Worm (Caenorhabditis elegans) whole organism, L4 larva: ENCODE data around the gene sup-26.
A peak's percentile ranks its signal among the peaks of the same experiment; 100 is the strongest.

ENCODE experiments used
- F10B5.3 ChIP-seq: sonication (generic microtip); optimal IDR thresholded peaks from 2 replicates; lab custom pipeline; 2016; ENCODE audit warnings: mild to moderate bottlenecking, missing genetic modification characterization, missing compliant biosample characterization
- F37D6.2 ChIP-seq: sonication (generic microtip); optimal IDR thresholded peaks from 2 replicates; lab custom pipeline; 2016; ENCODE audit warnings: mild to moderate bottlenecking, missing genetic modification characterization, missing compliant biosample characterization
- F44E2.7 ChIP-seq: fragments of 200-800 bp; sonication (Bioruptor generic); IDR thresholded peaks from 2 replicates; pipeline ENCODE4 v2.1.2; 2022; ENCODE audit warnings: missing genetic modification characterization, missing compliant biosample characterization
- F49E8.2 ChIP-seq: sonication (generic microtip); optimal IDR thresholded peaks from 2 replicates; lab custom pipeline; 2016; ENCODE audit warnings: missing compliant biosample characterization, mild to moderate bottlenecking, missing genetic modification characterization, borderline replicate concordance
- T20F7.1 ChIP-seq: fragments of 200-800 bp; sonication (Bioruptor generic); optimal IDR thresholded peaks from 2 replicates; lab custom pipeline; 2018; ENCODE audit warnings: mild to moderate bottlenecking, missing genetic modification characterization, missing compliant biosample characterization
- Y105C5A.15 ChIP-seq: fragments of 200-800 bp; sonication (Bioruptor generic); IDR thresholded peaks from 2 replicates; pipeline ENCODE4 v1.3.6; 2022; ENCODE audit warnings: missing genetic modification characterization, missing compliant biosample characterization
- Y48G9A.11 ChIP-seq: fragments of 200-800 bp; sonication (Bioruptor generic); IDR thresholded peaks from 2 replicates; pipeline ENCODE4 v1.3.6; 2022; ENCODE audit warnings: missing genetic modification reagents, missing genetic modification characterization, missing compliant biosample characterization
- Y75B8A.6 ChIP-seq: fragments of 200-800 bp; sonication (Bioruptor generic); IDR thresholded peaks from 2 replicates; pipeline ENCODE4 v1.3.6; 2022; ENCODE audit warnings: missing genetic modification reagents, missing genetic modification characterization, missing compliant biosample characterization
- ZK337.2 ChIP-seq: fragments of 200-800 bp; sonication (Bioruptor generic); IDR thresholded peaks from 2 replicates; pipeline ENCODE4 v1.3.6; 2022; ENCODE audit warnings: missing genetic modification reagents, missing genetic modification characterization, missing compliant biosample characterization
- aha-1 ChIP-seq: fragments of 150-350 bp; peaks from one replicate; lab custom pipeline; 2014; ENCODE audit warnings: missing biosample characterization, missing genetic modification characterization
- aly-2 ChIP-seq: sonication (generic microtip); optimal IDR thresholded peaks from 2 replicates; lab custom pipeline; 2018; ENCODE audit warnings: missing biosample characterization, missing genetic modification characterization
- ama-1 ChIP-seq: fragments of 150-350 bp; optimal IDR thresholded peaks from 2 replicates; lab custom pipeline; 2014; ENCODE audit warnings: inconsistent platforms, mixed read lengths
- arid-1 ChIP-seq: fragments of 200-800 bp; sonication (Bioruptor generic); conservative IDR thresholded peaks from 2 replicates; pipeline ENCODE4 v1.3.6; 2022; ENCODE audit warnings: missing genetic modification reagents, missing genetic modification characterization, missing compliant biosample characterization
- ceh-32 ChIP-seq: sonication (generic microtip); optimal IDR thresholded peaks from 2 replicates; lab custom pipeline; 2016; ENCODE audit warnings: mild to moderate bottlenecking, missing genetic modification characterization, missing compliant biosample characterization; ENCODE audit not compliant: poor library complexity
- ceh-44 ChIP-seq: fragments of 200-800 bp; sonication (Bioruptor generic); IDR thresholded peaks from 2 replicates; pipeline ENCODE4 v1.3.6; 2022; ENCODE audit warnings: missing genetic modification reagents, missing genetic modification characterization, missing compliant biosample characterization
- ceh-62 ChIP-seq: sonication (generic microtip); optimal IDR thresholded peaks from 2 replicates; lab custom pipeline; 2017; ENCODE audit warnings: missing biosample characterization, missing genetic modification characterization
- ctbp-1 ChIP-seq: fragments of 200-800 bp; sonication (Bioruptor generic); IDR thresholded peaks from 2 replicates; pipeline ENCODE4 v1.3.6; 2022; ENCODE audit warnings: missing genetic modification reagents, missing genetic modification characterization, missing compliant biosample characterization
- daf-16 ChIP-seq, 3 experiments: sonication (generic microtip); optimal IDR thresholded peaks; 2 replicates each; lab custom pipeline; 2016 to 2017; ENCODE audit warnings: missing genetic modification characterization in 3 of 3, missing genetic modification reagents in 3 of 3, mild to moderate bottlenecking in 2 of 3, missing compliant biosample characterization in 2 of 3, missing biosample characterization in 1 of 3, moderate library complexity in 1 of 3
- dmd-8 ChIP-seq: fragments of 200-800 bp; sonication (Bioruptor generic); IDR thresholded peaks from 2 replicates; pipeline ENCODE4 v1.3.6; 2022; ENCODE audit warnings: missing genetic modification characterization, missing compliant biosample characterization
- duxl-1 ChIP-seq: sonication (generic microtip); optimal IDR thresholded peaks from 2 replicates; lab custom pipeline; 2016; ENCODE audit warnings: mild to moderate bottlenecking, missing genetic modification characterization, moderate library complexity, missing compliant biosample characterization; ENCODE audit not compliant: poor library complexity
- egl-27 ChIP-seq: sonication (generic microtip); optimal IDR thresholded peaks from 3 replicates; lab custom pipeline; 2017; ENCODE audit warnings: missing biosample characterization, missing genetic modification reagents, missing genetic modification characterization
- hlh-11 ChIP-seq: fragments of 200-800 bp; sonication (Bioruptor generic); optimal IDR thresholded peaks from 2 replicates; lab custom pipeline; 2018; ENCODE audit warnings: mild to moderate bottlenecking, missing genetic modification characterization, missing compliant biosample characterization
- hlh-30 ChIP-seq: sonication (generic microtip); optimal IDR thresholded peaks from 2 replicates; lab custom pipeline; 2017; ENCODE audit warnings: antibody characterized with exemption, mild to moderate bottlenecking, missing genetic modification characterization, missing compliant biosample characterization; ENCODE audit not compliant: insufficient read depth
- lir-3 ChIP-seq: sonication (generic microtip); optimal IDR thresholded peaks from 2 replicates; lab custom pipeline; 2016; ENCODE audit warnings: mild to moderate bottlenecking, missing genetic modification characterization, missing compliant biosample characterization
- nhr-10 ChIP-seq: fragments of 150-350 bp; optimal IDR thresholded peaks from 2 replicates; lab custom pipeline; 2014; ENCODE audit warnings: missing biosample characterization, missing genetic modification characterization
- nhr-102 ChIP-seq: sonication (generic microtip); optimal IDR thresholded peaks from 2 replicates; lab custom pipeline; 2016; ENCODE audit warnings: mild to moderate bottlenecking, missing genetic modification characterization, moderate library complexity, missing compliant biosample characterization
- nhr-111 ChIP-seq: fragments of 200-800 bp; sonication (Bioruptor generic); optimal IDR thresholded peaks from 2 replicates; lab custom pipeline; 2018; ENCODE audit warnings: mild to moderate bottlenecking, missing genetic modification characterization, missing compliant biosample characterization
- nhr-28 ChIP-seq: fragments of 150-350 bp; optimal IDR thresholded peaks from 2 replicates; lab custom pipeline; 2014; ENCODE audit warnings: missing biosample characterization, missing genetic modification characterization
- nhr-48 ChIP-seq: sonication (generic microtip); optimal IDR thresholded peaks from 2 replicates; lab custom pipeline; 2016; ENCODE audit warnings: mild to moderate bottlenecking, missing genetic modification characterization, missing compliant biosample characterization
- nhr-6 ChIP-seq: fragments of 150-350 bp; optimal IDR thresholded peaks from 2 replicates; lab custom pipeline; 2014; ENCODE audit warnings: missing biosample characterization, missing genetic modification characterization
- nhr-77 ChIP-seq: fragments of 150-350 bp; optimal IDR thresholded peaks from 2 replicates; lab custom pipeline; 2014; ENCODE audit warnings: missing biosample characterization, missing genetic modification characterization
- php-3 ChIP-seq: fragments of 200-800 bp; sonication (Bioruptor generic); IDR thresholded peaks from 2 replicates; pipeline ENCODE4 v1.3.6; 2022; ENCODE audit warnings: missing genetic modification reagents, missing genetic modification characterization, missing compliant biosample characterization
- pqm-1 ChIP-seq: sonication (generic microtip); optimal IDR thresholded peaks from 2 replicates; lab custom pipeline; 2017; ENCODE audit warnings: missing biosample characterization, missing genetic modification characterization
- skn-1 ChIP-seq: fragments of 150-350 bp; optimal IDR thresholded peaks from 2 replicates; lab custom pipeline; 2014; ENCODE audit warnings: missing biosample characterization, missing genetic modification characterization
- snpc-1.2 ChIP-seq: fragments of 200-800 bp; sonication (Bioruptor generic); IDR thresholded peaks from 2 replicates; pipeline ENCODE4 v1.3.6; 2022; ENCODE audit warnings: missing genetic modification reagents, missing genetic modification characterization, missing compliant biosample characterization
- spr-3 ChIP-seq: fragments of 200-800 bp; sonication (Bioruptor generic); optimal IDR thresholded peaks from 2 replicates; lab custom pipeline; 2018; ENCODE audit warnings: mild to moderate bottlenecking, missing genetic modification characterization, missing compliant biosample characterization
- tag-97 ChIP-seq: fragments of 200-800 bp; sonication (Bioruptor generic); IDR thresholded peaks from 2 replicates; pipeline ENCODE4 v1.3.6; 2022; ENCODE audit warnings: missing genetic modification characterization, missing compliant biosample characterization
- tra-1 ChIP-seq: fragments of 200-800 bp; sonication (Bioruptor generic); IDR thresholded peaks from 2 replicates; pipeline ENCODE4 v1.3.6; 2022; ENCODE audit warnings: missing genetic modification reagents, missing genetic modification characterization, missing compliant biosample characterization
- unc-39 ChIP-seq: sonication (generic microtip); optimal IDR thresholded peaks from 2 replicates; lab custom pipeline; 2017; ENCODE audit warnings: missing biosample characterization, missing genetic modification characterization
- unc-62 ChIP-seq, 3 experiments: fragments of 150-350 bp in 1 of 3; sonication (generic microtip); optimal IDR thresholded peaks in 2 of 3; peaks in 1 of 3; 1 replicate in 1 of 3; 2 replicates in 2 of 3; lab custom pipeline; 2014 to 2017; ENCODE audit warnings: missing biosample characterization in 3 of 3, missing genetic modification characterization in 3 of 3, missing genetic modification reagents in 3 of 3, missing genotype in 1 of 3
- vab-7 ChIP-seq: fragments of 200-800 bp; sonication (Bioruptor generic); IDR thresholded peaks from 2 replicates; pipeline ENCODE4 v1.3.6; 2022; ENCODE audit warnings: missing genetic modification reagents, missing genetic modification characterization, missing compliant biosample characterization
- zag-1 ChIP-seq: fragments of 150-350 bp; optimal IDR thresholded peaks from 2 replicates; lab custom pipeline; 2014; ENCODE audit warnings: missing biosample characterization, missing genetic modification characterization
- zip-11 ChIP-seq: fragments of 200-800 bp; sonication (Bioruptor generic); IDR thresholded peaks from 2 replicates; pipeline ENCODE4 v1.3.6; 2022; ENCODE audit warnings: missing genetic modification characterization, missing compliant biosample characterization
- zip-2 ChIP-seq: fragments of 150-350 bp; optimal IDR thresholded peaks from 2 replicates; lab custom pipeline; 2014; ENCODE audit warnings: missing biosample characterization, missing genetic modification characterization
- ztf-11 ChIP-seq: fragments of 150-350 bp; optimal IDR thresholded peaks from 2 replicates; lab custom pipeline; 2014; ENCODE audit warnings: missing biosample characterization, missing genetic modification characterization

The sup-26 gene

ce11 chrIII:4243461-4243860 is 36.6 kb downstream of the sup-26 start, which contains the start of gene mrpl-21:
Gene mrpl-21, minus strand, starts transcription at chrIII:4243561.
- TF ChIP-seq nhr-10 (tag; lab: Kevin White, UChicago) (no peak), vab-7 (GFP tag; lab: Robert Waterston, UW) (no peak), F49E8.2 (no peak), ztf-11 (tag; lab: Kevin White, UChicago) (no peak), spr-3 (no peak), egl-27 (tag; lab: Kevin White, UChicago) (no peak), php-3 (no peak), ctbp-1 (GFP tag; lab: Robert Waterston, UW) (no peak), Y105C5A.15 (GFP tag; lab: Robert Waterston, UW) (no peak), tag-97 (no peak), ZK337.2 (no peak), ceh-32 (tag; lab: Kevin White, UChicago) (no peak), F44E2.7 (no peak), daf-16 (GFP tag; optimal IDR thresholded peaks at IDR 0.05; lab: Kevin White, UChicago) (no peak), daf-16 (tag; optimal IDR thresholded peaks at IDR 0.05; lab: Kevin White, UChicago) (no peak)

DNA sequence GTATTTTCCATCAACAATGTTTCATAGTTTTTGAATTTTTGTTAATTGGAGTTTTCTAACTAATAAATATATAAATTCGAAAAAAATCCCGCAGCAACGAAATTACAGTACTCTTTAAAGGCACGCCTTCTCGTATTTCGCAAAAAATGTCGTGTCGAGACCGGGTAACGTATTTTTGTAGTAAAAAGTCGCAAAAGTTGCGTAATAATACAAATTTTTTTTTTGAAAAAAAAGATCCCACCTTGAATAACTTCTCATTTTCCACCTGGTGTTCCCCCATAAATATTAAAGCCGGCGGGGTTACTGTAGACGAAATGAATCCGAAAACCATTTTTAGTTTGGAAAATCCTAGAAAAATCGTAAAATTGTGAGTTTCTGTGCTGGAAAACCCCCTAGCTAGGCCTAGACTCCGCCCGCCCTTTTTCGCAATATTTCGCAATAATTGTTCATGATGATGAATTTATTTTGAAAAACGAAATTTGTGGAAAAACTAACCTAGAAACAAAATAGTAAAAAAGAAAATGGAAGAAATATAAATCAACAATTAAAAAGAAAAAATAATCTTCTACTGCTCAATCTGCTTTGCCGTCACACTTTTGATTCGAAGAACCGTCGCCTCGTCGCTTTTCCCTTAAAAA is 37.7 kb downstream of the sup-26 start, which contains the start of gene F43C1.7:
Gene F43C1.7, minus strand, starts transcription at position 351 of the 638 bp plus-strand sequence.
- no peak for TF ChIP-seq snpc-1.2
- peak; percentile 15 for TF ChIP-seq unc-39
- TF ChIP-seq zip-2: peak; percentile 90

DNA sequence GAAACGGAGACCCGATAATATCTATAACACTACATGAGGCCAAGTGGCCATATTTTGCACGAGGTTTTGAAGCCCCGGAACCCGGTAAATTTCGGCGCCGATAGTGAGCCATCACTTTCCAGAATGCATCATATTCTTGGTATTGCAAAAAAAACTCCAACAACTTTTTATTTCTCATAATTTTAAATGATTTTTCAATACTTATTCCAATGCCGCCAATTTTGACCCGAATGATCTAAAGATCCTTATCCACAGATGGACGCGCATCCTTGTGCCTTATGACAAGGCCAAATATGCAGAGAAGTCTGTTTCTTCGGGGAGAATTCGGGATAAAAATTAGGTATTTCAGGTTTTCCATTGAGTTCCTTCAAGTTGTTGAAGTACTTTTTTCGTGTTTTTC is 38.8 kb downstream of the sup-26 start:
- TF ChIP-seq F49E8.2: no peak
- no peak for TF ChIP-seq ceh-62 (tag; lab: Kevin White, UChicago)
- peak in 1 of 2 experiments; percentile 62 for TF ChIP-seq unc-62 (GFP tag; optimal IDR thresholded peaks at IDR 0.05 in 1 of 2; lab: Kevin White, UChicago)
- no peak for TF ChIP-seq unc-62 (tag; optimal IDR thresholded peaks at IDR 0.05; lab: Kevin White, UChicago)
- TF ChIP-seq nhr-111 (GFP tag; lab: Kevin White, UChicago): no peak
- TF ChIP-seq Y75B8A.6 (GFP tag; lab: Robert Waterston, UW): no peak
- TF ChIP-seq F10B5.3 (tag; lab: Kevin White, UChicago): no peak
- no peak for TF ChIP-seq skn-1 (tag; lab: Kevin White, UChicago)

DNA sequence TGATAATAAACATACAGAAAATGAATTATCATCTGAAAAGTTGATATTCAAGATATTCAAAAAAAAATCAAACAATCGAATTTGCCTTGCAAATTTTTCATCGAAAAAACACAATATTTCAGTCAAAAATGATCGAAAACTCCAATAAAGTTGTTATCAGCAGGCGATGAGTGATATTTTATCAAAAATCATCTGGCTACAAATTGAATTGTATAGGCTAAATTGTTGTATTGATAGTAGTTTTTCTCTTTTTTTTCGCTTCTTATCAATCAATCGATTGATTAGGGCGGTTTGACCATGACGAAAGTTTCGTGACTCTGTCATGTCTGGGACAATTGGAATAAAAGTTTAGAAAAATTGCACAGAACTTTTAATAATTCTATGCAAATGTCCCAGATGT is 39.9 kb downstream of the sup-26 start:
- TF ChIP-seq F37D6.2 (tag; lab: Kevin White, UChicago) (no peak), duxl-1 (no peak), dmd-8 (GFP tag; lab: Robert Waterston, UW) (no peak), daf-16 (GFP tag; optimal IDR thresholded peaks at IDR 0.05; lab: Kevin White, UChicago) (no peak), daf-16 (tag; optimal IDR thresholded peaks at IDR 0.05; lab: Kevin White, UChicago) (peak; percentile 60), hlh-30 (tag; lab: Kevin White, UChicago) (peak; percentile 33), Y48G9A.11 (GFP tag; lab: Robert Waterston, UW) (no peak), aha-1 (tag; lab: Kevin White, UChicago) (peak; percentile 66), pqm-1 (peak; percentile 50), aly-2 (tag; lab: Kevin White, UChicago) (no peak), zip-11 (no peak), F44E2.7 (no peak), arid-1 (no peak), hlh-11 (peak; percentile 79), tra-1 (GFP tag; lab: Robert Waterston, UW) (no peak), T20F7.1 (GFP tag; lab: Kevin White, UChicago) (peak; percentile 23), lir-3 (no peak), ceh-44 (GFP tag; lab: Robert Waterston, UW) (no peak), nhr-28 (tag; lab: Kevin White, UChicago) (peak; percentile 97), php-3 (peak; percentile 79), F49E8.2 (no peak), nhr-77 (tag; lab: Kevin White, UChicago) (peak; percentile 71), nhr-48 (tag; lab: Kevin White, UChicago) (peak; percentile 17), zag-1 (tag; lab: Kevin White, UChicago) (no peak), Y75B8A.6 (GFP tag; lab: Robert Waterston, UW) (no peak), nhr-6 (tag; lab: Kevin White, UChicago) (no peak), unc-39 (no peak), ama-1 (lab: Kevin White, UChicago) (no peak), nhr-102 (tag; lab: Kevin White, UChicago) (no peak), nhr-111 (GFP tag; lab: Kevin White, UChicago) (no peak), nhr-10 (tag; lab: Kevin White, UChicago) (no peak)
